Worm (Caenorhabditis elegans): ENCODE measurements around the gene srd-3.

srd-3 gene

ce11 chrII:97992-98763, 30.7 kb downstream of the srd-3 start, which contains the start of the genes luc-7L3 and sftb-6 (continued):
- TF ChIP-seq nhr-90 (tag; optimal IDR thresholded peaks at IDR 0.05; ENCODE audit: poor library complexity) (peak; percentile 75), ztf-4 (tag; optimal IDR thresholded peaks at IDR 0.05) (no peak), mef-2 (tag; optimal IDR thresholded peaks at IDR 0.05) (no peak), ets-5 (GFP tag; IDR thresholded peaks at IDR 0.05) (no peak), ama-1 (optimal IDR thresholded peaks at IDR 0.05) (no peak), F16B12.6 (tag; optimal IDR thresholded peaks at IDR 0.05) (peak; percentile 28), lin-39 (tag; optimal IDR thresholded peaks at IDR 0.05) (peak; percentile 56), pag-3 (tag; optimal IDR thresholded peaks at IDR 0.05; ENCODE audit: borderline replicate concordance, insufficient read depth) (no peak), isw-1 (GFP tag; IDR thresholded peaks at IDR 0.05) (peak; percentile 79), dpl-1 (GFP tag; optimal IDR thresholded peaks at IDR 0.05) (peak; percentile 40 to 68 (median 50)), ceh-82 (tag; optimal IDR thresholded peaks at IDR 0.05) (peak in 2 of 3 experiments; percentile 25 to 33), xbp-1 (tag; optimal IDR thresholded peaks at IDR 0.05) (peak; percentile 74), mdl-1 (tag; optimal IDR thresholded peaks at IDR 0.05) (no peak), aha-1 (tag; optimal IDR thresholded peaks at IDR 0.05) (no peak), lsy-2 (tag; optimal IDR thresholded peaks at IDR 0.05) (peak; percentile 74 to 81), ceh-88 (GFP tag; IDR thresholded peaks at IDR 0.05) (peak; percentile 67), C34B4.2 (tag; optimal IDR thresholded peaks at IDR 0.05) (no peak), tlp-1 (tag; optimal IDR thresholded peaks at IDR 0.05) (no peak), unc-86 (tag; optimal IDR thresholded peaks at IDR 0.05) (peak; percentile 53), sup-37 (GFP tag; optimal IDR thresholded peaks at IDR 0.05) (peak; percentile 50), hlh-4 (tag; optimal IDR thresholded peaks at IDR 0.05) (no peak), nhr-28 (tag; optimal IDR thresholded peaks at IDR 0.05) (no peak), mep-1 (tag; optimal IDR thresholded peaks at IDR 0.05) (peak; percentile 55), aly-2 (tag; optimal IDR thresholded peaks at IDR 0.05) (no peak), rnt-1 (tag; optimal IDR thresholded peaks at IDR 0.05) (peak; percentile 19), nhr-85 (tag) (peak; percentile 86), lin-15B (tag; optimal IDR thresholded peaks at IDR 0.05) (peak; percentile 28), fkh-8 (tag; optimal IDR thresholded peaks at IDR 0.05) (peak; percentile 76), nhr-20 (tag; optimal IDR thresholded peaks at IDR 0.05) (peak; percentile 62), alr-1 (tag; optimal IDR thresholded peaks at IDR 0.05; ENCODE audit: borderline replicate concordance) (peak; percentile 92), elt-2 (tag; optimal IDR thresholded peaks at IDR 0.05) (peak; percentile 9), nhr-47 (tag; optimal IDR thresholded peaks at IDR 0.05) (peak; percentile 89), Y116A8C.19 (tag; optimal IDR thresholded peaks at IDR 0.05; ENCODE audit: borderline replicate concordance) (no peak), fkh-4 (tag; optimal IDR thresholded peaks at IDR 0.05; ENCODE audit: borderline replicate concordance) (no peak), fos-1 (tag; optimal IDR thresholded peaks at IDR 0.05) (no peak), egl-13 (tag; optimal IDR thresholded peaks at IDR 0.05) (peak; percentile 55), hlh-17 (GFP tag; optimal IDR thresholded peaks at IDR 0.05; ENCODE audit: borderline replicate concordance) (no peak), pqm-1 (tag; optimal IDR thresholded peaks at IDR 0.05) (no peak), nhr-71 (tag; optimal IDR thresholded peaks at IDR 0.05) (peak; percentile 84), dsc-1 (tag; optimal IDR thresholded peaks at IDR 0.05) (peak; percentile 61), irx-1 (tag; optimal IDR thresholded peaks at IDR 0.05) (peak; percentile 73), efl-1 (optimal IDR thresholded peaks at IDR 0.05) (peak; percentile 38 to 48), efl-1 (GFP tag; optimal IDR thresholded peaks at IDR 0.05 in 1 of 2) (peak; percentile 61 to 87), nhr-19 (GFP tag; conservative IDR thresholded peaks at IDR 0.05) (peak; percentile 75), snu-23 (GFP tag; optimal IDR thresholded peaks at IDR 0.05) (peak; percentile 73), sox-4 (tag; optimal IDR thresholded peaks at IDR 0.05) (peak; percentile 65), unc-62 (GFP tag; optimal IDR thresholded peaks at IDR 0.05) (no peak), lir-3 (tag; optimal IDR thresholded peaks at IDR 0.05; ENCODE audit: poor library complexity) (no peak), ceh-90 (tag; optimal IDR thresholded peaks at IDR 0.05) (peak; percentile 44), zip-4 (GFP tag; optimal IDR thresholded peaks at IDR 0.05) (peak; percentile 55), sptf-1 (tag; optimal IDR thresholded peaks at IDR 0.05) (no peak)
